Worm (Caenorhabditis elegans): Measurements from ENCODE around the gene nhr-121.

The nhr-121 gene

DNA sequence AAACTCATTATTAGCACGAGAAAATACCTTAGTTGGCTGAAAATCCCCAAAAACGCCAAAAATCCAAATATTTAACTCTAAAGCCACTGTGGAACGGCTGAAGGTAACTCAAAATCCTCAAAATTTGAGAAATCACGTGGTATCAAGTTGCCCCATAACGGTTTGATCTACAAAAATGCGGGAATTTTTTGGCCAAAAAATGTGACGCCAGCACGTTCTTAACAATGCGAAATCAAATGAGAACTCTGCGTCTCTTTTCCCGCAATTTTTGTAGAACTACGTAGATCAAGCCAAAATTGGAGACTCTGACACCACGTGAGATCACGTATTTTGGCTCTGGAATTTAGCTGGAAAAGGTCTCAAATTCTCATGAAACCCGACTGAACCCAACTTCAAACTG lies 20.2 kb upstream of the nhr-121 start:
- TF ChIP-seq R02D3.7 (tag; optimal IDR thresholded peaks at IDR 0.05) (no peak), pha-4 (tag; optimal IDR thresholded peaks at IDR 0.05) (no peak), nfya-1 (tag; optimal IDR thresholded peaks at IDR 0.05; ENCODE audit: insufficient read depth) (no peak), ztf-4 (tag; optimal IDR thresholded peaks at IDR 0.05) (no peak), nhr-76 (tag; optimal IDR thresholded peaks at IDR 0.05) (no peak), egl-5 (tag; optimal IDR thresholded peaks at IDR 0.05) (no peak), ceh-9 (tag; optimal IDR thresholded peaks at IDR 0.05) (no peak), daf-12 (tag; optimal IDR thresholded peaks at IDR 0.05) (no peak), ztf-11 (tag; optimal IDR thresholded peaks at IDR 0.05) (no peak), ceh-16 (tag; optimal IDR thresholded peaks at IDR 0.05) (no peak), fkh-2 (tag; optimal IDR thresholded peaks at IDR 0.05) (no peak), eor-1 (tag; optimal IDR thresholded peaks at IDR 0.05) (no peak), ama-1 (optimal IDR thresholded peaks at IDR 0.05) (no peak), mdl-1 (tag; optimal IDR thresholded peaks at IDR 0.05) (no peak), snpc-4 (tag; optimal IDR thresholded peaks at IDR 0.05) (no peak), lin-39 (tag; optimal IDR thresholded peaks at IDR 0.05) (no peak), mml-1 (tag; optimal IDR thresholded peaks at IDR 0.05) (no peak), unc-62 (GFP tag; optimal IDR thresholded peaks at IDR 0.05) (no peak), elt-2 (tag; optimal IDR thresholded peaks at IDR 0.05) (no peak)

DNA sequence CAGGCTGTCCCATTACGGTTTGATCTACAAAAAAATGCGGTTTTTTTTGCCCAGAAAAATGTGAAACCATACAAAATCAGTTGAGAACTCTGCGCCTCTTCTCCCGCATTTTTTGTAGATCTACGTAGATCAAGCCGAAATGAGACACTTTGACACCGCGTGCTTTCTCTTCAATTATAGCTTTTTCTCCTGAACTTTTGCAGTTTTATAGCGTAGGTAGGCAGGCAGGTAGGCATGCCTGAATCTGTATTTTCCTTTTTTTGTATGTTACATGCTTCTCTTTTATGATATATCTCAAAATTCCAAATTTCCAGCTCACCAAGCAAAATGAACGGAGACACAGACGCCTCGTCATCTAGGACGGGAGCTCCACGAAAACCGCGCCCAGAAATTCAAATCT lies 18.9 kb upstream of the nhr-121 start, which contains the start of gene smg-6:
Gene smg-6, plus strand, starts transcription at position 301 of the 400 bp plus-strand sequence.
- no peak for TF ChIP-seq ZK546.5 (tag; optimal IDR thresholded peaks at IDR 0.05)
- TF ChIP-seq sea-2 (GFP tag; optimal IDR thresholded peaks at IDR 0.05) = no peak
- no peak for TF ChIP-seq mml-1 (tag; optimal IDR thresholded peaks at IDR 0.05)
- TF ChIP-seq ceh-28 (tag; optimal IDR thresholded peaks at IDR 0.05) = no peak
- TF ChIP-seq nhr-237 (tag; optimal IDR thresholded peaks at IDR 0.05) = no peak
- TF ChIP-seq eor-1 (tag; optimal IDR thresholded peaks at IDR 0.05) = no peak
- TF ChIP-seq elt-1 (tag; optimal IDR thresholded peaks at IDR 0.05) = no peak
- no peak for TF ChIP-seq fkh-10 (GFP tag; optimal IDR thresholded peaks at IDR 0.05)
- no peak for TF ChIP-seq elt-3 (tag; optimal IDR thresholded peaks at IDR 0.05)
- TF ChIP-seq mdl-1 (tag; optimal IDR thresholded peaks at IDR 0.05) = no peak
- TF ChIP-seq ceh-82 (tag; optimal IDR thresholded peaks at IDR 0.05) = no peak
- no peak for TF ChIP-seq nhr-12 (tag; optimal IDR thresholded peaks at IDR 0.05)
- TF ChIP-seq unc-39 (tag; optimal IDR thresholded peaks at IDR 0.05) = no peak
- no peak for TF ChIP-seq nhr-11 (tag; optimal IDR thresholded peaks at IDR 0.05)
- TF ChIP-seq hmg-11 (tag; optimal IDR thresholded peaks at IDR 0.05) = no peak
- no peak for TF ChIP-seq R02D3.7 (tag; optimal IDR thresholded peaks at IDR 0.05)
- TF ChIP-seq jun-1 (tag; optimal IDR thresholded peaks at IDR 0.05) = no peak
- TF ChIP-seq ztf-11 (tag; optimal IDR thresholded peaks at IDR 0.05) = no peak

DNA sequence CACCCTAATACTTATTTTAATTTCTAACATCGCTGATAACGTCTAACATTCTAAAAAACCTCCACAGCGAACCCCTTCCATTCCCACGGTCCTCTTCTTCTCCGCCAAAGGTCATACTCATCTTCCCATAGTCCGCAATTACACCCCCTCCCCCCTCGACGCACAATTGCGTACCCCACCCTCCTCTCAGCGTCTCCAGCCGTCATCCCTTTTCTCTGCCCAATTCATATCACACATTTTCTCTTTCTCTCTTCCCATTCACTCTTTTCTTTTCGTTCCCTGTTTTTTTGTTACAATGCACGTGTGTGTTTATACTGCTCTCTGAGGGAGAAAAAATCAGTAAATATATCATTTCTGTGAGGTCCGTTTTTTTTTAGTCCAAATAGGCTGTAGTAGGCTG lies 17.2 kb upstream of the nhr-121 start:
- TF ChIP-seq nfya-1 (tag; optimal IDR thresholded peaks at IDR 0.05; ENCODE audit: insufficient read depth) (peak; percentile 69), sea-2 (GFP tag; optimal IDR thresholded peaks at IDR 0.05) (no peak), lin-39 (tag; optimal IDR thresholded peaks at IDR 0.05) (peak; percentile 60), unc-39 (tag; optimal IDR thresholded peaks at IDR 0.05) (no peak), egl-27 (tag; optimal IDR thresholded peaks at IDR 0.05) (peak; percentile 20), ztf-11 (tag; optimal IDR thresholded peaks at IDR 0.05) (no peak), lin-15B (tag; optimal IDR thresholded peaks at IDR 0.05) (peak; percentile 53), R02D3.7 (tag; optimal IDR thresholded peaks at IDR 0.05) (no peak), pqm-1 (tag; optimal IDR thresholded peaks at IDR 0.05) (peak; percentile 2), hmg-11 (tag; optimal IDR thresholded peaks at IDR 0.05) (peak; percentile 83), fkh-10 (GFP tag; optimal IDR thresholded peaks at IDR 0.05) (peak; percentile 21), pha-4 (tag; optimal IDR thresholded peaks at IDR 0.05) (peak; percentile 84), snpc-4 (tag; optimal IDR thresholded peaks at IDR 0.05) (no peak), elt-2 (tag; optimal IDR thresholded peaks at IDR 0.05) (peak; percentile 44), nhr-25 (tag; optimal IDR thresholded peaks at IDR 0.05) (peak; percentile 42), lsy-12 (tag; optimal IDR thresholded peaks at IDR 0.05) (no peak)

DNA sequence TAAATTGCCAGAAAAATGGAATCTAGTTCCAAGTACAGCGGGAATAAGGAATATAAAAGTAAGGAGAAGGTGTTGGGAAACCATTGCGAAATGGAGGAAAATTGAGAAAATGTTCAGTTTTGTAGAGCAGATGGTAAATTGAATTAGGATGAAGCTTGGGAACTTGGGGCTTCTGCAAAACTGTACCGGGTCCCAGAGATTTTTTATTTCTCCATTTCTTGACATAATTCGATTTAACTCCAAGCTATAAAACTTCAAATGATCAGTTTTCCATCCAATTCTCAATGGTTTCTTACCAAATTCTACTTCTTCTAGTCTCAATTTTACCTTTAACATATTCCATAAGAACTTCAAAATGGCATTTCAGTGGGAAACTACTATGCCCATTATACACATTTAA lies 13.6 kb upstream of the nhr-121 start, which contains the start of the genes E02H9.9 and E02H9.1:
Gene E02H9.9, minus strand, starts transcription at position 101 of the 400 bp plus-strand sequence.
Gene E02H9.1, plus strand, starts transcription at position 285 of the 400 bp plus-strand sequence.
- no peak for TF ChIP-seq egl-27 (tag; optimal IDR thresholded peaks at IDR 0.05)
- TF ChIP-seq hmg-11 (tag; optimal IDR thresholded peaks at IDR 0.05) = no peak
- TF ChIP-seq ztf-11 (tag; optimal IDR thresholded peaks at IDR 0.05) = no peak
- TF ChIP-seq nhr-12 (tag; optimal IDR thresholded peaks at IDR 0.05) = no peak
- TF ChIP-seq nhr-11 (tag; optimal IDR thresholded peaks at IDR 0.05) = no peak
- no peak for TF ChIP-seq ceh-82 (tag; optimal IDR thresholded peaks at IDR 0.05)
- TF ChIP-seq nhr-76 (tag; optimal IDR thresholded peaks at IDR 0.05) = no peak
- TF ChIP-seq ceh-28 (tag; optimal IDR thresholded peaks at IDR 0.05) = no peak
- TF ChIP-seq snpc-4 (tag; optimal IDR thresholded peaks at IDR 0.05) = no peak
- no peak for TF ChIP-seq nhr-28 (tag; optimal IDR thresholded peaks at IDR 0.05)
- no peak for TF ChIP-seq elt-1 (tag; optimal IDR thresholded peaks at IDR 0.05)
